Fruit fly (Drosophila melanogaster) whole organism, embryonic: Measurements from ENCODE around the gene CG10194.

ENCODE experiments used
- CG2129 ChIP-seq: fragments of 200-800 bp; sonication (Bioruptor generic); IDR thresholded peaks from 2 replicates; pipeline ENCODE4 v1.3.6; 2022; ENCODE audit warnings: missing biosample characterization, missing genetic modification characterization; ENCODE audit not compliant: partially characterized antibody
- CG6854 ChIP-seq: fragments of 200-800 bp; sonication (Bioruptor generic); optimal IDR thresholded peaks from 3 replicates; lab custom pipeline; 2017; ENCODE audit warnings: missing biosample characterization, mild to moderate bottlenecking, missing genetic modification characterization
- Fer1 ChIP-seq: fragments of 200-800 bp; sonication (Bioruptor generic); optimal IDR thresholded peaks from 2 replicates; lab custom pipeline; 2017; ENCODE audit warnings: missing biosample characterization, mild to moderate bottlenecking, missing genetic modification characterization
- Gug ChIP-seq: fragments of 200-800 bp; sonication (Bioruptor generic); IDR thresholded peaks from 4 replicates; pipeline ENCODE4 v1.3.6; 2022; ENCODE audit warnings: missing biosample characterization, missing genetic modification characterization
- gem ChIP-seq: fragments of 200-800 bp; sonication (Bioruptor generic); optimal IDR thresholded peaks from 2 replicates; lab custom pipeline; 2019; ENCODE audit warnings: missing biosample characterization, mild to moderate bottlenecking, missing genetic modification characterization, moderate library complexity
- otp ChIP-seq: fragments of 200-800 bp; sonication (Bioruptor generic); IDR thresholded peaks from 3 replicates; pipeline ENCODE4, ENCODE4 v1.3.6; 2022; ENCODE audit warnings: missing biosample characterization, missing genetic modification characterization

DNA sequence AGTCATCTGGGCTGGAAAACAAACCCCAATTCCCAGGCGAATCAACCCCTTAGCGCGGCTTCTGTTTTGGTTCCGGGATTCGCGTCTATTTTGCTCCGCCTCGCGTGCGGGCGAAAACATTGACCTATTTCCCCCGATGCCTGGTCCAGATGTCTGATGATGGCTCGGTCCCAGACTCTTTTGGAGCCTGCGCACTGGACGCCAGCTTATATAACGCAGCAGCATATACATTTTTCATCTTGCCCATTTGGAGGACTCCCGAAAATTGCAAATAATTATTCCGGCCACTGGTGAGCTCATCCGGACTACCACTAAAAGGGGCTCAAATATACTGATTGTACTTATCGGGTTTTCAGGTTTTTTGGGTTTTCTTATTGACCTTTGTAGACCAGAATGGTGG lies 26.2 kb upstream of the CG10194 start:
- no peak for TF ChIP-seq CG6854
- TF ChIP-seq Gug (GFP tag; lab: Robert Waterston, UW) = no peak
- TF ChIP-seq otp (GFP tag; lab: Robert Waterston, UW) = no peak
- TF ChIP-seq Fer1 (GFP tag; lab: Kevin White, UChicago) = no peak
- TF ChIP-seq CG2129 (GFP tag; lab: Robert Waterston, UW) = no peak
- no peak for TF ChIP-seq gem
